Fruit fly (Drosophila melanogaster) whole organism, prepupa: ENCODE measurements around the gene CG33687.
A peak's percentile ranks its signal among the peaks of the same experiment; 100 is the strongest.

Source experiments
- Blimp-1 ChIP-seq: fragments of 200-800 bp; sonication (Bioruptor generic); optimal IDR thresholded peaks from 3 replicates; lab custom pipeline; 2017; ENCODE audit warnings: missing biosample characterization, missing genetic modification characterization, mild to moderate bottlenecking, moderate library complexity, missing genetic modification reagents
- CG10631 ChIP-seq: fragments of 200-800 bp; sonication (Bioruptor generic); optimal IDR thresholded peaks from 2 replicates; lab custom pipeline; 2016; ENCODE audit warnings: missing biosample characterization, missing genetic modification characterization
- CG10669 ChIP-seq: fragments of 200-800 bp; sonication (Bioruptor generic); optimal IDR thresholded peaks from 3 replicates; lab custom pipeline; 2018; ENCODE audit warnings: missing biosample characterization, mild to moderate bottlenecking, missing genetic modification characterization, moderate library complexity
- CG11294 ChIP-seq: fragments of 200-800 bp; sonication (Bioruptor generic); IDR thresholded peaks from 2 replicates; pipeline ENCODE4 v1.3.6; 2022; ENCODE audit warnings: missing biosample characterization, missing genetic modification characterization
- CG11762 ChIP-seq: fragments of 200-800 bp; sonication (Bioruptor generic); optimal IDR thresholded peaks from 3 replicates; lab custom pipeline; 2016; ENCODE audit warnings: missing biosample characterization, missing genetic modification characterization; ENCODE audit not compliant: insufficient read depth
- CG11902 ChIP-seq: fragments of 200-800 bp; sonication (Bioruptor generic); optimal IDR thresholded peaks from 3 replicates; lab custom pipeline; 2016; ENCODE audit warnings: missing biosample characterization, missing genetic modification characterization
- CG1621 ChIP-seq: fragments of 200-800 bp; sonication (Bioruptor generic); optimal IDR thresholded peaks from 3 replicates; lab custom pipeline; 2018; ENCODE audit warnings: missing biosample characterization, mild to moderate bottlenecking, missing genetic modification characterization
- CG16779 ChIP-seq: fragments of 200-800 bp; sonication (Bioruptor generic); optimal IDR thresholded peaks from 3 replicates; lab custom pipeline; 2017; ENCODE audit warnings: missing biosample characterization, mild to moderate bottlenecking, missing genetic modification characterization
- CG3032 ChIP-seq: fragments of 200-800 bp; optimal IDR thresholded peaks from 2 replicates; lab custom pipeline; 2019; ENCODE audit warnings: missing biosample characterization, mild to moderate bottlenecking, missing genetic modification characterization, moderate library complexity
- CG31627 ChIP-seq: fragments of 200-800 bp; sonication (Bioruptor generic); optimal IDR thresholded peaks from 3 replicates; lab custom pipeline; 2016; ENCODE audit warnings: missing biosample characterization, missing genetic modification characterization
- CG34406 ChIP-seq: fragments of 200-800 bp; sonication (Bioruptor generic); optimal IDR thresholded peaks from 3 replicates; lab custom pipeline; 2016; ENCODE audit warnings: missing biosample characterization, missing genetic modification characterization
- CG3919 ChIP-seq: fragments of 200-800 bp; sonication (Bioruptor generic); optimal IDR thresholded peaks from 3 replicates; lab custom pipeline; 2016; ENCODE audit warnings: missing biosample characterization, missing genetic modification characterization
- CG4318 ChIP-seq: fragments of 200-800 bp; sonication (Bioruptor generic); optimal IDR thresholded peaks from 3 replicates; lab custom pipeline; 2017; ENCODE audit warnings: missing biosample characterization, mild to moderate bottlenecking, missing genetic modification characterization
- CG6163 ChIP-seq: fragments of 200-800 bp; sonication (Bioruptor generic); IDR thresholded peaks from 3 replicates; pipeline ENCODE4 v1.3.6; 2022; ENCODE audit warnings: missing biosample characterization, missing genetic modification characterization
- CG6276 ChIP-seq: fragments of 200-800 bp; sonication (Bioruptor generic); optimal IDR thresholded peaks from 2 replicates; lab custom pipeline; 2017; ENCODE audit warnings: missing biosample characterization, mild to moderate bottlenecking, missing genetic modification characterization
- CG6792 ChIP-seq: fragments of 200-800 bp; sonication (Bioruptor generic); optimal IDR thresholded peaks from 3 replicates; lab custom pipeline; 2016; ENCODE audit warnings: missing biosample characterization, missing genetic modification characterization
- CG6808 ChIP-seq: fragments of 200-800 bp; sonication (Bioruptor generic); optimal IDR thresholded peaks from 3 replicates; lab custom pipeline; 2017; ENCODE audit warnings: missing biosample characterization, missing genetic modification characterization, mild to moderate bottlenecking, moderate library complexity, missing genetic modification reagents
- CG6854 ChIP-seq: fragments of 200-800 bp; sonication (Bioruptor generic); optimal IDR thresholded peaks from 2 replicates; lab custom pipeline; 2017; ENCODE audit warnings: missing biosample characterization, mild to moderate bottlenecking, missing genetic modification characterization
- CG7368 ChIP-seq: fragments of 200-800 bp; sonication (Bioruptor generic); optimal IDR thresholded peaks from 3 replicates; lab custom pipeline; 2016; ENCODE audit warnings: missing biosample characterization, missing genetic modification characterization
- CG8119 ChIP-seq: fragments of 200-800 bp; sonication (Bioruptor generic); IDR thresholded peaks from 3 replicates; pipeline ENCODE4 v1.3.6; 2022; ENCODE audit warnings: missing biosample characterization, missing genetic modification characterization
- CG8319 ChIP-seq: fragments of 200-800 bp; sonication (Bioruptor generic); optimal IDR thresholded peaks from 3 replicates; lab custom pipeline; 2016; ENCODE audit warnings: missing biosample characterization, missing genetic modification characterization
- CG8632 ChIP-seq: fragments of 200-800 bp; sonication (Bioruptor generic); optimal IDR thresholded peaks from 3 replicates; lab custom pipeline; 2016; ENCODE audit warnings: missing biosample characterization, missing genetic modification characterization
- CG9139 ChIP-seq: fragments of 200-800 bp; sonication (Bioruptor generic); optimal IDR thresholded peaks from 3 replicates; lab custom pipeline; 2017; ENCODE audit warnings: missing biosample characterization, mild to moderate bottlenecking, missing genetic modification characterization
- Eip75B ChIP-seq: fragments of 200-800 bp; sonication (Bioruptor generic); optimal IDR thresholded peaks from 3 replicates; lab custom pipeline; 2016; ENCODE audit warnings: missing biosample characterization, missing genetic modification characterization
- Eip78C ChIP-seq: fragments of 200-800 bp; sonication (Bioruptor generic); peaks from one replicate; lab custom pipeline; 2016; ENCODE audit warnings: missing biosample characterization, missing genetic modification characterization
- Ets21C ChIP-seq: fragments of 200-800 bp; sonication (Bioruptor generic); optimal IDR thresholded peaks from 3 replicates; lab custom pipeline; 2016; ENCODE audit warnings: missing biosample characterization, missing genetic modification characterization
- Ets96B ChIP-seq: fragments of 200-800 bp; optimal IDR thresholded peaks from 2 replicates; lab custom pipeline; 2019; ENCODE audit warnings: missing biosample characterization, mild to moderate bottlenecking, missing genetic modification characterization, moderate library complexity
- Hr38 ChIP-seq: sonication (Bioruptor generic); optimal IDR thresholded peaks from 2 replicates; lab custom pipeline; 2016; ENCODE audit warnings: missing biosample characterization, missing genetic modification characterization
- Hr39 ChIP-seq: fragments of 200-800 bp; sonication (Bioruptor generic); optimal IDR thresholded peaks from 2 replicates; lab custom pipeline; 2016; ENCODE audit warnings: missing biosample characterization, missing genetic modification characterization
- Hr4 ChIP-seq: fragments of 200-800 bp; sonication (Bioruptor generic); optimal IDR thresholded peaks from 3 replicates; lab custom pipeline; 2016; ENCODE audit warnings: missing biosample characterization, missing genetic modification characterization
- Lpt ChIP-seq: fragments of 200-800 bp; sonication (Bioruptor generic); optimal IDR thresholded peaks from 3 replicates; lab custom pipeline; 2016; ENCODE audit warnings: missing biosample characterization, missing genetic modification characterization
- Met ChIP-seq: fragments of 200-800 bp; sonication (Bioruptor generic); optimal IDR thresholded peaks from 3 replicates; lab custom pipeline; 2016; ENCODE audit warnings: missing biosample characterization, missing genetic modification characterization
- OdsH ChIP-seq: fragments of 200-800 bp; sonication (Bioruptor generic); optimal IDR thresholded peaks from 3 replicates; lab custom pipeline; 2016; ENCODE audit warnings: missing biosample characterization, missing genetic modification characterization
- Smox ChIP-seq: fragments of 200-800 bp; sonication (Bioruptor generic); optimal IDR thresholded peaks from 3 replicates; lab custom pipeline; 2016; ENCODE audit warnings: missing biosample characterization, missing genetic modification characterization
- Sox102F ChIP-seq: fragments of 200-800 bp; sonication (Bioruptor generic); optimal IDR thresholded peaks from 2 replicates; lab custom pipeline; 2016; ENCODE audit warnings: missing biosample characterization, mild to moderate bottlenecking, missing genetic modification characterization
- Sox14 ChIP-seq: fragments of 200-800 bp; sonication (Bioruptor generic); optimal IDR thresholded peaks from 3 replicates; lab custom pipeline; 2016; ENCODE audit warnings: missing biosample characterization, missing genetic modification characterization
- Sox15 ChIP-seq: fragments of 200-800 bp; sonication (Bioruptor generic); optimal IDR thresholded peaks from 3 replicates; lab custom pipeline; 2016; ENCODE audit warnings: missing biosample characterization, missing genetic modification characterization
- achi ChIP-seq: fragments of 200-800 bp; sonication (Bioruptor generic); optimal IDR thresholded peaks from 3 replicates; lab custom pipeline; 2016; ENCODE audit warnings: missing biosample characterization, missing genetic modification characterization
- acj6 ChIP-seq: fragments of 200-800 bp; sonication (Bioruptor generic); optimal IDR thresholded peaks from 3 replicates; lab custom pipeline; 2016; ENCODE audit warnings: missing biosample characterization, missing genetic modification characterization
- dac ChIP-seq: fragments of 200-800 bp; sonication (Bioruptor generic); optimal IDR thresholded peaks from 2 replicates; lab custom pipeline; 2017; ENCODE audit warnings: missing biosample characterization, mild to moderate bottlenecking, missing genetic modification characterization
- esn ChIP-seq: fragments of 200-800 bp; sonication (Bioruptor generic); optimal IDR thresholded peaks from 2 replicates; lab custom pipeline; 2016; ENCODE audit warnings: missing biosample characterization, mild to moderate bottlenecking, missing genetic modification characterization, moderate library complexity
- fd59A ChIP-seq: fragments of 200-800 bp; sonication (Bioruptor generic); optimal IDR thresholded peaks from 2 replicates; lab custom pipeline; 2017; ENCODE audit warnings: missing biosample characterization, mild to moderate bottlenecking, missing genetic modification characterization, missing genetic modification reagents
- fd85E ChIP-seq: fragments of 200-800 bp; sonication (Bioruptor generic); optimal IDR thresholded peaks from 3 replicates; lab custom pipeline; 2016; ENCODE audit warnings: missing biosample characterization, missing genetic modification characterization
- fkh ChIP-seq: fragments of 200-800 bp; sonication (Bioruptor generic); optimal IDR thresholded peaks from 3 replicates; lab custom pipeline; 2017; ENCODE audit warnings: missing biosample characterization, mild to moderate bottlenecking, missing genetic modification characterization, moderate library complexity
- lz ChIP-seq: fragments of 200-800 bp; sonication (Bioruptor generic); optimal IDR thresholded peaks from 3 replicates; lab custom pipeline; 2016; ENCODE audit warnings: missing biosample characterization, missing genetic modification characterization
- net ChIP-seq: fragments of 200-800 bp; sonication (Bioruptor generic); optimal IDR thresholded peaks from 3 replicates; lab custom pipeline; 2016; ENCODE audit warnings: missing biosample characterization, missing genetic modification characterization
- pdm3 ChIP-seq: fragments of 200-800 bp; sonication (Bioruptor generic); optimal IDR thresholded peaks from 3 replicates; lab custom pipeline; 2016; ENCODE audit warnings: missing biosample characterization, missing genetic modification characterization
- salr ChIP-seq, 2 experiments: fragments of 200-800 bp; sonication (Bioruptor generic); optimal IDR thresholded peaks; 3 replicates each; lab custom pipeline; 2016 to 2018; ENCODE audit warnings: missing biosample characterization in 2 of 2, missing genetic modification characterization in 2 of 2, mild to moderate bottlenecking in 1 of 2
- spab ChIP-seq: fragments of 200-800 bp; sonication (Bioruptor generic); optimal IDR thresholded peaks from 2 replicates; lab custom pipeline; 2017; ENCODE audit warnings: missing biosample characterization, mild to moderate bottlenecking, missing genetic modification characterization, missing genetic modification reagents
- ss ChIP-seq, 2 experiments: fragments of 200-800 bp; sonication (Bioruptor generic); optimal IDR thresholded peaks; 2 replicates in 1 of 2; 3 replicates in 1 of 2; lab custom pipeline; 2017 to 2018; ENCODE audit warnings: mild to moderate bottlenecking in 2 of 2, missing biosample characterization in 2 of 2, missing genetic modification characterization in 2 of 2, moderate library complexity in 1 of 2
- svp ChIP-seq: fragments of 200-800 bp; sonication (Bioruptor generic); peaks from one replicate; lab custom pipeline; 2016; ENCODE audit warnings: missing biosample characterization, missing genetic modification characterization
- topi ChIP-seq: fragments of 200-800 bp; sonication (Bioruptor generic); optimal IDR thresholded peaks from 3 replicates; lab custom pipeline; 2016; ENCODE audit warnings: missing biosample characterization, missing genetic modification characterization

The CG33687 gene

dm6 chr3L:16217935-16218334 lies 20.3 kb downstream of the CG33687 start:
- peak; percentile 10 for TF ChIP-seq esn (GFP tag; lab: Kevin White, UChicago)
- TF ChIP-seq CG4318 (GFP tag; lab: Kevin White, UChicago), result peak; percentile 43
- no peak for TF ChIP-seq CG11902
- peak; percentile 9 for TF ChIP-seq CG3032 (tag; lab: Kevin White, UChicago)
- peak; percentile 48 for TF ChIP-seq pdm3
- no peak for TF ChIP-seq Sox15 (GFP tag; lab: Kevin White, UChicago)
- peak; percentile 56 for TF ChIP-seq Sox14
- peak; percentile 16 for TF ChIP-seq CG1621 (tag; lab: Kevin White, UChicago)
- no peak for TF ChIP-seq fkh (GFP tag; lab: Kevin White, UChicago)
- TF ChIP-seq CG9139 (GFP tag; lab: Kevin White, UChicago), result no peak
- peak; percentile 12 for TF ChIP-seq fd85E
- TF ChIP-seq CG34406 (GFP tag; lab: Kevin White, UChicago), result peak; percentile 5
- TF ChIP-seq CG6808 (GFP tag; lab: Kevin White, UChicago), result peak; percentile 37
- TF ChIP-seq Eip75B (GFP tag; lab: Kevin White, UChicago), result peak; percentile 74
- peak; percentile 55 for TF ChIP-seq acj6 (GFP tag; lab: Kevin White, UChicago)
- no peak for TF ChIP-seq CG31627
- no peak for TF ChIP-seq svp (GFP tag; lab: Kevin White, UChicago)
- peak; percentile 72 for TF ChIP-seq CG10631 (GFP tag; lab: Kevin White, UChicago)
- peak; percentile 43 for TF ChIP-seq CG11762 (GFP tag; lab: Kevin White, UChicago)
- TF ChIP-seq Sox102F (GFP tag; lab: Kevin White, UChicago), result no peak
- no peak for TF ChIP-seq ss (GFP tag; optimal IDR thresholded peaks at IDR 0.05; lab: Kevin White, UChicago)
- TF ChIP-seq fd59A (GFP tag; lab: Kevin White, UChicago), result peak; percentile 34
- TF ChIP-seq Blimp-1 (GFP tag; lab: Kevin White, UChicago), result no peak
- peak; percentile 40 for TF ChIP-seq Ets96B (tag; lab: Kevin White, UChicago)
- TF ChIP-seq CG6276 (GFP tag; lab: Kevin White, UChicago), result peak; percentile 20
- TF ChIP-seq CG10669 (GFP tag; lab: Kevin White, UChicago), result peak; percentile 38
- peak; percentile 30 for TF ChIP-seq CG6792 (GFP tag; lab: Kevin White, UChicago)
- TF ChIP-seq salr (GFP tag; optimal IDR thresholded peaks at IDR 0.05; lab: Kevin White, UChicago), result peak in 1 of 2 experiments; percentile 69
- TF ChIP-seq CG7368 (GFP tag; lab: Kevin White, UChicago), result no peak
- peak; percentile 66 for TF ChIP-seq OdsH (GFP tag; lab: Kevin White, UChicago)
- TF ChIP-seq Met (GFP tag; lab: Kevin White, UChicago), result peak; percentile 49
- peak; percentile 11 for TF ChIP-seq Hr39 (GFP tag; lab: Kevin White, UChicago)
- TF ChIP-seq CG3919 (GFP tag; lab: Kevin White, UChicago), result peak; percentile 72
- peak; percentile 11 for TF ChIP-seq lz (GFP tag; lab: Kevin White, UChicago)
- peak; percentile 78 for TF ChIP-seq Lpt
- peak; percentile 92 for TF ChIP-seq Eip78C (GFP tag; lab: Kevin White, UChicago)
- TF ChIP-seq topi (GFP tag; lab: Kevin White, UChicago), result peak; percentile 28
- peak; percentile 84 for TF ChIP-seq Hr4 (GFP tag; lab: Kevin White, UChicago)
- TF ChIP-seq dac (GFP tag; lab: Kevin White, UChicago), result peak; percentile 40
- peak; percentile 41 for TF ChIP-seq net (GFP tag; lab: Kevin White, UChicago)
- TF ChIP-seq CG16779 (tag; lab: Kevin White, UChicago), result no peak
- TF ChIP-seq Hr38, result no peak
- peak; percentile 83 for TF ChIP-seq CG6163 (GFP tag; lab: Robert Waterston, UW)
- no peak for TF ChIP-seq Ets21C (GFP tag; lab: Kevin White, UChicago)
- TF ChIP-seq CG11294 (GFP tag; lab: Robert Waterston, UW), result 0 out of 2 replicates have a peak, but pooled peaks have one; percentile 38
- peak; percentile 75 for TF ChIP-seq achi
- TF ChIP-seq CG6854, result no peak
- TF ChIP-seq spab (GFP tag; lab: Kevin White, UChicago), result no peak
- TF ChIP-seq CG8319 (GFP tag; lab: Kevin White, UChicago), result peak; percentile 23
- peak; percentile 79 for TF ChIP-seq CG8119 (GFP tag; lab: Robert Waterston, UW)
- no peak for TF ChIP-seq Smox (GFP tag; lab: Kevin White, UChicago)
- no peak for TF ChIP-seq CG8632 (GFP tag; lab: Kevin White, UChicago)
